Fruit fly (Drosophila melanogaster): ENCODE measurements around the gene kon.

Gene kon

DNA sequence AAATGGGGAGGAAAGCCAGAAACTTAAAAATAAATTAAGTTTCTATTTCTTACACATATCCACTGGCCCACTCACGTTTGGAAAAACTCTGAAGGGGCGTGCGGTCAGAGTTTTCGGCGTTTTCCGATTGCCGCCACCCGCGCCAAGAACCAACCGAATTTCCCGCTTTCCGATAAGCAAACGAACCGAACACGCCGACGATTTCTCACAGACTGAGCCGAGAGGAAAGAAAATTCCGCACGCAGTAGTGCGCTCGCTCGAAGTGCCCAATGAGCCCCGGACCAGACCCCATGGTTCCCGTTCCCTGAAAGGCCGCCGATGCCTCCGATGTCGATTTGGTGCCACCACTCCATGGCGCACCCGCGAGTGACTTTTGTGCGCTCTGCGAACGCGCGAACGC lies at the start of gene kon (continued):
- TF ChIP-seq CG10321 (GFP tag; IDR thresholded peaks at IDR 0.05): no peak
- no peak for TF ChIP-seq slp2 (GFP tag; optimal IDR thresholded peaks at IDR 0.05)
- peak; percentile 74; the same call in 2 of the 3 replicates for TF ChIP-seq z (GFP tag; IDR thresholded peaks at IDR 0.05)
- TF ChIP-seq gcm2 (GFP tag; optimal IDR thresholded peaks at IDR 0.05): no peak
- TF ChIP-seq pho (GFP tag; optimal IDR thresholded peaks at IDR 0.05): no peak
- TF ChIP-seq CG11696 (GFP tag; IDR thresholded peaks at IDR 0.05): no peak
- TF ChIP-seq ash1 (GFP tag; optimal IDR thresholded peaks at IDR 0.05): no peak
- TF ChIP-seq HLH3B (GFP tag; IDR thresholded peaks at IDR 0.05): no peak
- TF ChIP-seq ci (GFP tag; IDR thresholded peaks at IDR 0.05): peak; percentile 64
- 0 out of 3 replicates have a peak, but pooled peaks have one; percentile 36 for TF ChIP-seq Optix (GFP tag; IDR thresholded peaks at IDR 0.05)
- TF ChIP-seq salm (tag; optimal IDR thresholded peaks at IDR 0.05): no peak
- peak; percentile 67 for TF ChIP-seq crol (GFP tag; IDR thresholded peaks at IDR 0.05)
- no peak for TF ChIP-seq psq (GFP tag; optimal IDR thresholded peaks at IDR 0.05)
- no peak for TF ChIP-seq CG3407 (GFP tag; optimal IDR thresholded peaks at IDR 0.05)
- no peak for TF ChIP-seq emc (GFP tag; optimal IDR thresholded peaks at IDR 0.05)
- TF ChIP-seq CG34224 (GFP tag; IDR thresholded peaks at IDR 0.05; ENCODE audit: partially characterized antibody): no peak
- TF ChIP-seq CG8290 (GFP tag; optimal IDR thresholded peaks at IDR 0.05): no peak
- peak in 1 of 2 experiments; percentile 32 for TF ChIP-seq CG8290 (tag; optimal IDR thresholded peaks at IDR 0.05)
- TF ChIP-seq Drgx (GFP tag; IDR thresholded peaks at IDR 0.05): peak; percentile 35; the same call in 1 of the 2 replicates
- 0 out of 2 replicates have a peak, but pooled peaks have one; percentile 31 for TF ChIP-seq CG42726 (GFP tag; IDR thresholded peaks at IDR 0.05; ENCODE audit: partially characterized antibody)
- no peak for TF ChIP-seq Neu2 (GFP tag; optimal IDR thresholded peaks at IDR 0.05; ENCODE audit: borderline replicate concordance)
- no peak for TF ChIP-seq Ssrp (tag; optimal IDR thresholded peaks at IDR 0.05)
- 0 out of 4 replicates have a peak, but pooled peaks have one; percentile 54 for TF ChIP-seq chinmo (GFP tag; IDR thresholded peaks at IDR 0.05; ENCODE audit: partially characterized antibody)
- no peak for TF ChIP-seq CG10462 (GFP tag; optimal IDR thresholded peaks at IDR 0.05)
- TF ChIP-seq en (GFP tag; optimal IDR thresholded peaks at IDR 0.05): no peak
- no peak for TF ChIP-seq Ets97D (GFP tag; optimal IDR thresholded peaks at IDR 0.05)
- TF ChIP-seq unpg (GFP tag; optimal IDR thresholded peaks at IDR 0.05): no peak
- TF ChIP-seq CG13296 (GFP tag; optimal IDR thresholded peaks at IDR 0.05): no peak
- no peak for TF ChIP-seq run (tag; optimal IDR thresholded peaks at IDR 0.05)
- TF ChIP-seq Asciz (GFP tag; optimal IDR thresholded peaks at IDR 0.05): no peak
- no peak for TF ChIP-seq CG10565 (GFP tag; optimal IDR thresholded peaks at IDR 0.05)
- no peak for TF ChIP-seq CG14710 (tag; optimal IDR thresholded peaks at IDR 0.05)
- TF ChIP-seq tin (GFP tag; optimal IDR thresholded peaks at IDR 0.05): no peak
- peak; percentile 36; the same call in 1 of the 2 replicates for TF ChIP-seq vvl (GFP tag; IDR thresholded peaks at IDR 0.05)
- no peak for TF ChIP-seq corto (GFP tag; optimal IDR thresholded peaks at IDR 0.05)
- peak; percentile 26; the same call in 1 of the 3 replicates for TF ChIP-seq knrl (GFP tag; IDR thresholded peaks at IDR 0.05; ENCODE audit: partially characterized antibody)
- 0 out of 2 replicates have a peak, but pooled peaks have one; percentile 11 for TF ChIP-seq CG17328 (GFP tag; IDR thresholded peaks at IDR 0.05)
- no peak for TF ChIP-seq CG9727 (GFP tag; optimal IDR thresholded peaks at IDR 0.05)
- no peak for TF ChIP-seq wek (GFP tag; optimal IDR thresholded peaks at IDR 0.05)
- no peak for TF ChIP-seq HLH4C (GFP tag; IDR thresholded peaks at IDR 0.05; ENCODE audit: partially characterized antibody)
- TF ChIP-seq CG11695 (GFP tag; IDR thresholded peaks at IDR 0.05): no peak
- no peak for TF ChIP-seq fd96Cb (tag; optimal IDR thresholded peaks at IDR 0.05)
- no peak for TF ChIP-seq exex (tag; optimal IDR thresholded peaks at IDR 0.05)
- no peak for TF ChIP-seq fru (optimal IDR thresholded peaks at IDR 0.05)
- no peak for TF ChIP-seq Xrp1 (GFP tag; IDR thresholded peaks at IDR 0.05)
- no peak for TF ChIP-seq CG2116 (GFP tag; optimal IDR thresholded peaks at IDR 0.05)
- TF ChIP-seq CG18599 (GFP tag; optimal IDR thresholded peaks at IDR 0.05): peak; percentile 2
- no peak for TF ChIP-seq dimm (GFP tag; IDR thresholded peaks at IDR 0.05)
- TF ChIP-seq CG5245 (GFP tag; optimal IDR thresholded peaks at IDR 0.05): no peak
- TF ChIP-seq CG15696 (tag; optimal IDR thresholded peaks at IDR 0.05): no peak
- TF ChIP-seq CG17612 (GFP tag; IDR thresholded peaks at IDR 0.05): no peak
- no peak for TF ChIP-seq pzg (GFP tag; optimal IDR thresholded peaks at IDR 0.05)
